Fruit fly (Drosophila melanogaster) whole organism, embryonic: ENCODE measurements around the gene sif.
A peak's percentile ranks its signal among the peaks of the same experiment; 100 is the strongest.

Experiments used
- C15 ChIP-seq: fragments of 200-800 bp; sonication (Bioruptor generic); IDR thresholded peaks from 3 replicates; pipeline ENCODE4 v1.3.6; 2022; ENCODE audit warnings: missing biosample characterization, missing genetic modification characterization
- CG10147 ChIP-seq: fragments of 200-800 bp; sonication (Bioruptor generic); optimal IDR thresholded peaks from 2 replicates; lab custom pipeline; 2019; ENCODE audit warnings: missing biosample characterization, mild to moderate bottlenecking, missing genetic modification characterization, moderate library complexity
- CG10959 ChIP-seq: fragments of 200-800 bp; sonication (Bioruptor generic); IDR thresholded peaks from 2 replicates; pipeline ENCODE4 v1.3.6; 2022; ENCODE audit warnings: missing biosample characterization, missing genetic modification characterization
- CG10979 ChIP-seq: fragments of 200-800 bp; sonication (Bioruptor generic); optimal IDR thresholded peaks from 2 replicates; lab custom pipeline; 2018; ENCODE audit warnings: missing biosample characterization, mild to moderate bottlenecking, missing genetic modification characterization, moderate library complexity
- CG11695 ChIP-seq: fragments of 200-800 bp; sonication (Bioruptor generic); IDR thresholded peaks from 3 replicates; pipeline ENCODE4 v1.3.6; 2022; ENCODE audit warnings: missing biosample characterization, missing genetic modification characterization
- CG12104 ChIP-seq: fragments of 200-800 bp; sonication (Bioruptor generic); optimal IDR thresholded peaks from 3 replicates; lab custom pipeline; 2016; ENCODE audit warnings: missing biosample characterization, missing genetic modification characterization
- CG12236 ChIP-seq: fragments of 200-800 bp; sonication (Bioruptor generic); optimal IDR thresholded peaks from 2 replicates; lab custom pipeline; 2016; ENCODE audit warnings: missing biosample characterization, missing genetic modification characterization
- CG16779 ChIP-seq: fragments of 200-800 bp; sonication (Bioruptor generic); IDR thresholded peaks from 2 replicates; pipeline ENCODE4 v1.3.6; 2022; ENCODE audit warnings: missing biosample characterization, missing genetic modification characterization
- CG16813 ChIP-seq: fragments of 200-800 bp; sonication (Bioruptor generic); IDR thresholded peaks from 3 replicates; pipeline ENCODE4 v1.3.6; 2022; ENCODE audit warnings: missing biosample characterization, missing genetic modification characterization; ENCODE audit not compliant: partially characterized antibody
- CG16863 ChIP-seq: fragments of 200-800 bp; sonication (Bioruptor generic); optimal IDR thresholded peaks from 3 replicates; lab custom pipeline; 2016; ENCODE audit warnings: missing biosample characterization, missing genetic modification characterization
- CG17385 ChIP-seq: fragments of 200-800 bp; sonication (Bioruptor generic); optimal IDR thresholded peaks from 3 replicates; lab custom pipeline; 2018; ENCODE audit warnings: missing biosample characterization, mild to moderate bottlenecking, missing genetic modification characterization
- CG17802 ChIP-seq: fragments of 200-800 bp; sonication (Bioruptor generic); optimal IDR thresholded peaks from 2 replicates; lab custom pipeline; 2018; ENCODE audit warnings: missing biosample characterization, mild to moderate bottlenecking, missing genetic modification characterization, moderate library complexity
- CG17829 ChIP-seq: fragments of 200-800 bp; optimal IDR thresholded peaks from 2 replicates; lab custom pipeline; 2019; ENCODE audit warnings: missing biosample characterization, mild to moderate bottlenecking, missing genetic modification characterization, moderate library complexity
- CG1792 ChIP-seq: fragments of 200-800 bp; sonication (Bioruptor generic); optimal IDR thresholded peaks from 2 replicates; lab custom pipeline; 2016; ENCODE audit warnings: missing biosample characterization, missing genetic modification characterization
- CG18476 ChIP-seq: fragments of 200-800 bp; sonication (Bioruptor generic); optimal IDR thresholded peaks from 2 replicates; lab custom pipeline; 2016; ENCODE audit warnings: missing biosample characterization, mild to moderate bottlenecking, missing genetic modification characterization
- CG32532 ChIP-seq: fragments of 200-800 bp; sonication (Bioruptor generic); IDR thresholded peaks from 2 replicates; pipeline ENCODE4 v1.3.6; 2022; ENCODE audit warnings: missing biosample characterization, missing genetic modification characterization
- CG42726 ChIP-seq: fragments of 200-800 bp; sonication (Bioruptor generic); IDR thresholded peaks from 2 replicates; pipeline ENCODE4 v1.3.6; 2022; ENCODE audit warnings: missing biosample characterization, missing genetic modification characterization; ENCODE audit not compliant: partially characterized antibody
- CG4617 ChIP-seq: fragments of 200-800 bp; sonication (Bioruptor generic); optimal IDR thresholded peaks from 3 replicates; lab custom pipeline; 2016; ENCODE audit warnings: missing biosample characterization, missing genetic modification characterization, borderline replicate concordance
- CG6175 ChIP-seq: fragments of 200-800 bp; sonication (Bioruptor generic); IDR thresholded peaks from 3 replicates; pipeline ENCODE4 v1.3.6; 2022; ENCODE audit warnings: missing biosample characterization, missing genetic modification characterization
- CG7928 ChIP-seq: fragments of 200-800 bp; sonication (Bioruptor generic); optimal IDR thresholded peaks from 2 replicates; lab custom pipeline; 2017; ENCODE audit warnings: missing biosample characterization, mild to moderate bottlenecking, missing genetic modification characterization
- Doc3 ChIP-seq: fragments of 200-800 bp; sonication (Bioruptor generic); IDR thresholded peaks from 3 replicates; pipeline ENCODE4 v1.3.6; 2022; ENCODE audit warnings: missing biosample characterization, missing genetic modification characterization; ENCODE audit not compliant: partially characterized antibody
- E2f2 ChIP-seq: fragments of 200-800 bp; sonication (Bioruptor generic); IDR thresholded peaks from 2 replicates; pipeline ENCODE4 v1.3.6; 2022; ENCODE audit warnings: missing biosample characterization, missing genetic modification characterization
- Gsc ChIP-seq: fragments of 200-800 bp; sonication (Bioruptor generic); IDR thresholded peaks from 2 replicates; pipeline ENCODE4 v1.3.6; 2022; ENCODE audit warnings: missing biosample characterization, missing genetic modification characterization
- Jarid2 ChIP-seq: fragments of 200-800 bp; sonication (Bioruptor generic); optimal IDR thresholded peaks from 3 replicates; lab custom pipeline; 2017; ENCODE audit warnings: mild to moderate bottlenecking, missing biosample characterization, missing genetic modification reagents, missing genetic modification characterization
- MTF-1 ChIP-seq: fragments of 200-800 bp; sonication (Bioruptor generic); optimal IDR thresholded peaks from 2 replicates; lab custom pipeline; 2018; ENCODE audit warnings: missing biosample characterization, mild to moderate bottlenecking, missing genetic modification characterization, borderline replicate concordance
- Med ChIP-seq: fragments of 200-800 bp; sonication (Bioruptor generic); peaks from one replicate; lab custom pipeline; 2016; ENCODE audit warnings: missing biosample characterization, missing genetic modification characterization, mild to moderate bottlenecking, inconsistent platforms, moderate library complexity
- NFAT ChIP-seq: fragments of 200-800 bp; sonication (Bioruptor generic); IDR thresholded peaks from 2 replicates; pipeline ENCODE4 v1.3.6; 2022; ENCODE audit warnings: missing biosample characterization, missing genetic modification characterization
- Pdp1 ChIP-seq, 2 experiments: fragments of 200-800 bp; sonication (Bioruptor generic); optimal IDR thresholded peaks; 3 replicates each; lab custom pipeline; 2016; ENCODE audit warnings: missing biosample characterization in 2 of 2, missing genetic modification characterization in 2 of 2, mild to moderate bottlenecking in 1 of 2, moderate library complexity in 1 of 2
- Rfx ChIP-seq: fragments of 200-800 bp; sonication (Bioruptor generic); IDR thresholded peaks from 2 replicates; pipeline ENCODE4 v1.3.6; 2022; ENCODE audit warnings: missing biosample characterization, missing genetic modification characterization
- Sox100B ChIP-seq: fragments of 200-800 bp; sonication (Bioruptor generic); optimal IDR thresholded peaks from 3 replicates; lab custom pipeline; 2018; ENCODE audit warnings: missing biosample characterization, mild to moderate bottlenecking, missing genetic modification characterization
- Sry-δ ChIP-seq: fragments of 200-800 bp; sonication (Bioruptor generic); optimal IDR thresholded peaks from 2 replicates; lab custom pipeline; 2016; ENCODE audit warnings: missing biosample characterization, missing genetic modification characterization
- Stat92E ChIP-seq, 3 experiments: fragments of >200 bp in 2 of 3; fragments of 200-800 bp in 1 of 3; sonication (Bioruptor generic) in 1 of 3; optimal IDR thresholded peaks; 2 replicates each; lab custom pipeline; 2017 to 2019; ENCODE audit warnings: missing biosample characterization in 3 of 3, missing genetic modification characterization in 3 of 3, mild to moderate bottlenecking in 1 of 3, moderate library complexity in 1 of 3
- ato ChIP-seq: fragments of 200-800 bp; sonication (Bioruptor generic); IDR thresholded peaks from 2 replicates; pipeline ENCODE4 v1.3.6; 2022; ENCODE audit warnings: missing biosample characterization, missing genetic modification characterization; ENCODE audit not compliant: partially characterized antibody
- bowl ChIP-seq: fragments of 200-800 bp; sonication (Bioruptor generic); IDR thresholded peaks from 2 replicates; pipeline ENCODE4 v1.3.6; 2022; ENCODE audit warnings: missing biosample characterization, missing genetic modification characterization
- crp ChIP-seq, 2 experiments: fragments of 200-800 bp; sonication (Bioruptor generic); optimal IDR thresholded peaks; 2 replicates in 1 of 2; 3 replicates in 1 of 2; lab custom pipeline; 2017; ENCODE audit warnings: missing biosample characterization in 2 of 2, missing genetic modification characterization in 2 of 2, mild to moderate bottlenecking in 1 of 2, moderate library complexity in 1 of 2
- ftz-f1 ChIP-seq: fragments of 200-800 bp; sonication (Bioruptor generic); optimal IDR thresholded peaks from 2 replicates; lab custom pipeline; 2016; ENCODE audit warnings: missing biosample characterization, missing genetic modification characterization
- gcm2 ChIP-seq: fragments of 200-800 bp; sonication (Bioruptor generic); optimal IDR thresholded peaks from 2 replicates; lab custom pipeline; 2016; ENCODE audit warnings: missing biosample characterization, missing genetic modification characterization
- inv ChIP-seq: fragments of 200-800 bp; sonication (Bioruptor generic); IDR thresholded peaks from 2 replicates; pipeline ENCODE4 v1.3.6; 2022; ENCODE audit warnings: missing biosample characterization, missing genetic modification characterization; ENCODE audit not compliant: partially characterized antibody
- oc ChIP-seq: fragments of 200-800 bp; sonication (Bioruptor generic); optimal IDR thresholded peaks from 2 replicates; lab custom pipeline; 2018; ENCODE audit warnings: missing biosample characterization, mild to moderate bottlenecking, missing genetic modification characterization, moderate library complexity
- pb ChIP-seq: fragments of 200-800 bp; sonication (Bioruptor generic); optimal IDR thresholded peaks from 3 replicates; lab custom pipeline; 2016; ENCODE audit warnings: missing biosample characterization, missing genetic modification characterization
- ranshi ChIP-seq: fragments of 200-800 bp; sonication (Bioruptor generic); IDR thresholded peaks from 2 replicates; pipeline ENCODE4 v1.3.6; 2022; ENCODE audit warnings: missing biosample characterization, missing genetic modification characterization
- sens-2 ChIP-seq: fragments of 200-800 bp; sonication (Bioruptor generic); IDR thresholded peaks from 2 replicates; pipeline ENCODE4 v1.3.6; 2022; ENCODE audit warnings: missing biosample characterization, missing genetic modification characterization
- sob ChIP-seq: fragments of 200-800 bp; sonication (Bioruptor generic); IDR thresholded peaks from 2 replicates; pipeline ENCODE4 v1.3.6; 2022; ENCODE audit warnings: missing biosample characterization, missing genetic modification characterization
- sug ChIP-seq: fragments of 200-800 bp; optimal IDR thresholded peaks from 2 replicates; lab custom pipeline; 2019; ENCODE audit warnings: missing biosample characterization, mild to moderate bottlenecking, missing genetic modification characterization, moderate library complexity
- tna ChIP-seq: fragments of 200-800 bp; sonication (Bioruptor generic); IDR thresholded peaks from 2 replicates; pipeline ENCODE4 v1.3.6; 2022; ENCODE audit warnings: missing biosample characterization, missing genetic modification characterization; ENCODE audit not compliant: partially characterized antibody
- trem ChIP-seq: fragments of 200-800 bp; optimal IDR thresholded peaks from 3 replicates; lab custom pipeline; 2019; ENCODE audit warnings: missing biosample characterization, mild to moderate bottlenecking, missing genetic modification characterization, moderate library complexity
- wek ChIP-seq: fragments of 200-800 bp; sonication (Bioruptor generic); optimal IDR thresholded peaks from 3 replicates; lab custom pipeline; 2018; ENCODE audit warnings: missing biosample characterization, mild to moderate bottlenecking, missing genetic modification characterization, moderate library complexity
- zen2 ChIP-seq: fragments of 200-800 bp; sonication (Bioruptor generic); IDR thresholded peaks from 3 replicates; pipeline ENCODE4 v1.3.6; 2022; ENCODE audit warnings: missing biosample characterization, missing genetic modification characterization; ENCODE audit not compliant: partially characterized antibody

Gene sif

DNA sequence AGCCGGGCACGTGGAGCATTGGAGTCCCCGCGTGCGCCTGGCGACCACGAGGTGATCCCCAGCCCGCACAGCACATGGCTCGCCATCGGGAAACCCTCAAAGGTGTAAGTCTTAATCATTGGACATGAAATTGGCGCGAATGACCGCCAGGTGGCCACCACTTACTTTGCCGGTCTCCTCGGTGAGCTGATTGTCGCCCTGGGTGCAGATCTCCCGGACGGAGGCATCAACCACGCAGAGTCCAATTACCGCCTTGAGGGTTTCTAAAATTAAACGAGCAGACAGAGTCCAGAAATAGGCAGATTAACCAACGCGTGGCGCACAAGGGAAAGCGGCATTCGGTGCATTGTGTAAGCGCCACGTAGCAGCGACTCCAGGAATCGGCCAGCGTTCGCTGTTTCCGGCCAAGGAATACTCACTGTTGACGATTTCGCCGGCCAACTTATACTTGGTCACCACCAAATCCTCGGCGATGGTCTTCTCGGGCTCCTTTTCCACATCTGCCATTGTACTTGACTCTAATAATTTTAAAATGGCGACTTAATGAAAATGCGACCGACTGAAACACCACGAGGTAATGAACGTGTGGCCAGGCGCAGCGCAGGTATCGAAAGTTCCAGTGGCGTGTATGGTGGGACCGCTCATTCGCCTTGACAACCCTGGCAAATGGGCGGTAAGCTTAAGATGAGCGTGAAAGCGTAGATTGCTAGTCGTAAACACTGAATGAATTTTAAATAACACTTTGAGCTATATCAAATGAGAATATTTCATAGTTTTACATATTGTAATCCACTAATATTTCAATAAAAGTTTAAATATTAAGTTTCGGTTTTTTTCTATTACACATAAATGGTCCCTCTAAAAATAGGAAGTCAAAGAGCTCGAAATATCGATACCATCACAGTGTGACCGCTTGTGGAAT, 107.5 kb downstream of the sif start, which contains the start of gene CG10576 (continued):
- TF ChIP-seq CG10147 (GFP tag; lab: Kevin White, UChicago), result no peak
- TF ChIP-seq ftz-f1 (GFP tag; lab: Kevin White, UChicago), result no peak
- TF ChIP-seq CG17802, result no peak
- TF ChIP-seq CG42726 (GFP tag; lab: Robert Waterston, UW), result no peak
- TF ChIP-seq Gsc (GFP tag; lab: Robert Waterston, UW), result no peak
- TF ChIP-seq Doc3 (GFP tag; lab: Robert Waterston, UW), result peak; percentile 46; the same call in 1 of the 3 replicates
- no peak for TF ChIP-seq pb (GFP tag; lab: Kevin White, UChicago)
- TF ChIP-seq ato (GFP tag; lab: Robert Waterston, UW), result peak; percentile 38; the same call in 1 of the 2 replicates
- TF ChIP-seq CG18476, result no peak
- peak; percentile 57 for TF ChIP-seq CG17829 (tag; lab: Kevin White, UChicago)
- no peak for TF ChIP-seq CG11695 (GFP tag; lab: Robert Waterston, UW)
- peak; percentile 86 for TF ChIP-seq Med (GFP tag; lab: Kevin White, UChicago)
- TF ChIP-seq Pdp1 (GFP tag; optimal IDR thresholded peaks at IDR 0.05; lab: Kevin White, UChicago), result peak in 1 of 2 experiments; percentile 95
- peak; percentile 58 for TF ChIP-seq inv (GFP tag; lab: Robert Waterston, UW)
- TF ChIP-seq sob, result no peak
- no peak for TF ChIP-seq NFAT (GFP tag; lab: Robert Waterston, UW)
- no peak for TF ChIP-seq MTF-1 (GFP tag; lab: Kevin White, UChicago)
- TF ChIP-seq CG17385, result no peak
- 0 out of 2 replicates have a peak, but pooled peaks have one; percentile 26 for TF ChIP-seq CG32532 (GFP tag; lab: Robert Waterston, UW)
- peak; percentile 95 for TF ChIP-seq trem (tag; lab: Kevin White, UChicago)
- no peak for TF ChIP-seq tna (GFP tag; lab: Robert Waterston, UW)
- no peak for TF ChIP-seq Stat92E (GFP tag; optimal IDR thresholded peaks at IDR 0.05; lab: Kevin White, UChicago)
- no peak for TF ChIP-seq CG7928
- TF ChIP-seq Sox100B (GFP tag; lab: Kevin White, UChicago), result no peak
- TF ChIP-seq C15 (GFP tag; lab: Robert Waterston, UW), result no peak
- peak; percentile 60 for TF ChIP-seq CG16813
- no peak for TF ChIP-seq CG4617
- no peak for TF ChIP-seq CG10959
- no peak for TF ChIP-seq sens-2 (GFP tag; lab: Robert Waterston, UW)
- no peak for TF ChIP-seq CG6175 (GFP tag; lab: Robert Waterston, UW)
- TF ChIP-seq zen2, result no peak
- TF ChIP-seq gcm2, result no peak
- TF ChIP-seq CG12236 (GFP tag; lab: Kevin White, UChicago), result no peak
- no peak for TF ChIP-seq oc (tag; lab: Kevin White, UChicago)
- TF ChIP-seq Jarid2 (GFP tag; lab: Kevin White, UChicago), result no peak
- TF ChIP-seq CG16863, result peak; percentile 36
- peak; percentile 13 for TF ChIP-seq CG10979
- TF ChIP-seq ranshi (GFP tag; lab: Robert Waterston, UW), result no peak
- TF ChIP-seq CG1792 (GFP tag; lab: Kevin White, UChicago), result no peak
- TF ChIP-seq CG12104 (GFP tag; lab: Kevin White, UChicago), result no peak
- TF ChIP-seq CG16779 (GFP tag; lab: Robert Waterston, UW), result no peak
- TF ChIP-seq bowl, result no peak
- TF ChIP-seq E2f2 (GFP tag; lab: Robert Waterston, UW), result peak; percentile 80
- TF ChIP-seq sug (tag; lab: Kevin White, UChicago), result no peak
- no peak for TF ChIP-seq wek (GFP tag; lab: Kevin White, UChicago)
- TF ChIP-seq Sry-δ (GFP tag; lab: Kevin White, UChicago), result peak; percentile 68
- TF ChIP-seq Rfx (GFP tag; lab: Robert Waterston, UW), result no peak
- TF ChIP-seq crp (GFP tag; optimal IDR thresholded peaks at IDR 0.05; lab: Kevin White, UChicago), result no peak
